Worm (Caenorhabditis elegans): Measurements from ENCODE around the gene dpm-3.

DNA sequence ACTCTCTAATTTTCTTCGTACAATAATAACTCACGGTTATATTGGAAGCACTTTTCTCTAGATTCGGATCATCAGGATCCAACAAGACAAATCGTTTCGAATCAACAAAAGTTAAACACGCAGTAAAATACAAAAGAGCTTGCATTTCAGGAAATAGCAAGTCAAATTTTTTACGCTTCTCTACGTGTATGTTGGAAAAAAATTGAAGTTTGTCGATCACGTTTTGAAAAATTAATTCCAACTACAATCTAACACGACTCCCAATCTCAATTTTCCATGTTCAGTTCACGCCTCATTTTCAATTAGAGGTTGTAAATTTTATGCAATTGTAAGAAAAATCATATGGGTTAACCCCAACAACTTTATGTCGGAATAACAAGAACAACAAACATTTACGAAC lies 1.4 kb upstream of the dpm-3 start, which contains the start of gene spe-45:
- no peak for TF ChIP-seq elt-3 (tag; optimal IDR thresholded peaks at IDR 0.05)
- no peak for TF ChIP-seq blmp-1 (tag; optimal IDR thresholded peaks at IDR 0.05)
- no peak for TF ChIP-seq ztf-11 (tag; optimal IDR thresholded peaks at IDR 0.05)
